Fruit fly (Drosophila melanogaster) whole organism: Measurements from ENCODE around the gene Apl.
"Not testable (repeated sequence)": the region's sequence is repeated elsewhere in the genome, so short reads cannot be mapped to it uniquely, and the experiment has no call there.

Experiments
- CG8478 ChIP-seq: fragments of >200 bp; optimal IDR thresholded peaks from 2 replicates; lab custom pipeline; 2018; ENCODE audit warnings: inconsistent platforms
- Dll ChIP-seq: fragments of >200 bp; optimal IDR thresholded peaks from 2 replicates; lab custom pipeline; 2017
- EcR ChIP-seq, 2 experiments: fragments of >200 bp; optimal IDR thresholded peaks; 2 replicates each; lab custom pipeline; 2017; ENCODE audit warnings: missing biosample characterization in 2 of 2, missing genetic modification characterization in 2 of 2, missing genetic modification reagents in 2 of 2
- pan ChIP-seq: fragments of >200 bp; optimal IDR thresholded peaks from 2 replicates; lab custom pipeline; 2017
- psq ChIP-seq: fragments of >200 bp; optimal IDR thresholded peaks from 2 replicates; lab custom pipeline; 2017
- usp ChIP-seq: fragments of >200 bp; optimal IDR thresholded peaks from 2 replicates; lab custom pipeline; 2017; ENCODE audit warnings: missing biosample characterization, missing genetic modification characterization, mixed read lengths

The Apl gene

dm6 chr3L:16573234-16573633, 21.7 kb upstream of the Apl start, which contains the start of gene Mipp1:
Mipp1 (minus strand) TSS chr3L:16573334.
- not testable (repeated sequence) for TF ChIP-seq EcR (GFP tag; optimal IDR thresholded peaks at IDR 0.05; lab: Kevin White, UChicago); CG8478 (lab: Kevin White, UChicago); Dll

- no peak for TF ChIP-seq psq (lab: Kevin White, UChicago)
- TF ChIP-seq pan: no peak
- TF ChIP-seq EcR (GFP tag; optimal IDR thresholded peaks at IDR 0.05; lab: Kevin White, UChicago): no peak
- no peak for TF ChIP-seq usp (GFP tag; lab: Kevin White, UChicago)
- no peak for TF ChIP-seq CG8478 (lab: Kevin White, UChicago)
Observed at dm6 chr3L:16574307-16574946, 20.6 kb upstream of the Apl start, which contains the start of gene mbf1. mbf1 (plus strand) TSS chr3L:16574436.

dm6 chr3L:16580049-16580448, 14.9 kb upstream of the Apl start, which contains the start of gene nxf2:
nxf2 (minus strand) TSS chr3L:16580306.
- TF ChIP-seq CG8478 (lab: Kevin White, UChicago): no peak
- no peak for TF ChIP-seq usp (GFP tag; lab: Kevin White, UChicago)
- TF ChIP-seq psq (lab: Kevin White, UChicago): no peak
- no peak for TF ChIP-seq EcR (GFP tag; optimal IDR thresholded peaks at IDR 0.05; lab: Kevin White, UChicago)
- TF ChIP-seq Dll: no peak
- no peak for TF ChIP-seq pan

- no peak for TF ChIP-seq Dll
- no peak for TF ChIP-seq EcR (GFP tag; optimal IDR thresholded peaks at IDR 0.05; lab: Kevin White, UChicago)
- no peak for TF ChIP-seq usp (GFP tag; lab: Kevin White, UChicago)
- TF ChIP-seq pan: no peak
- TF ChIP-seq CG8478 (lab: Kevin White, UChicago): no peak
- TF ChIP-seq psq (lab: Kevin White, UChicago): no peak
Observed at dm6 chr3L:16581201-16581705, 13.7 kb upstream of the Apl start, which contains the start of gene Smn. Smn (minus strand) TSS chr3L:16581547.

- TF ChIP-seq usp (GFP tag; lab: Kevin White, UChicago) (no peak), pan (no peak), psq (lab: Kevin White, UChicago) (no peak), EcR (GFP tag; optimal IDR thresholded peaks at IDR 0.05; lab: Kevin White, UChicago) (no peak), Dll (no peak), CG8478 (lab: Kevin White, UChicago) (no peak)
Observed at dm6 chr3L:16582678-16583315, 12.2 kb upstream of the Apl start, which contains the start of gene Rpn12. Rpn12 (plus strand) TSS chr3L:16583028.

- no peak for TF ChIP-seq usp (GFP tag; lab: Kevin White, UChicago)
- TF ChIP-seq psq (lab: Kevin White, UChicago): no peak
- no peak for TF ChIP-seq EcR (GFP tag; optimal IDR thresholded peaks at IDR 0.05; lab: Kevin White, UChicago)
- TF ChIP-seq Dll: no peak
- TF ChIP-seq CG8478 (lab: Kevin White, UChicago): no peak
Observed at dm6 chr3L:16584074-16584578, 10.9 kb upstream of the Apl start, which contains the start of gene UQCR-C2. UQCR-C2 (plus strand) TSS chr3L:16584124.

- TF ChIP-seq EcR (GFP tag; optimal IDR thresholded peaks at IDR 0.05; lab: Kevin White, UChicago): no peak
- TF ChIP-seq usp (GFP tag; lab: Kevin White, UChicago): no peak
- TF ChIP-seq psq (lab: Kevin White, UChicago): no peak
- TF ChIP-seq CG8478 (lab: Kevin White, UChicago): no peak
- no peak for TF ChIP-seq Dll
- TF ChIP-seq pan: no peak
Observed at dm6 chr3L:16586989-16587388, 8.0 kb upstream of the Apl start, which contains the start of the genes Syx8 and CG32163. Syx8 (minus strand) TSS chr3L:16587057. CG32163 (plus strand) TSS chr3L:16587157.

- no peak for TF ChIP-seq usp (GFP tag; lab: Kevin White, UChicago)
- TF ChIP-seq Dll: no peak
- TF ChIP-seq pan: no peak
- no peak for TF ChIP-seq CG8478 (lab: Kevin White, UChicago)
Observed at dm6 chr3L:16587994-16588622, 6.9 kb upstream of the Apl start.

dm6 chr3L:16590860-16591259, 4.1 kb upstream of the Apl start, which contains the start of gene tra:
tra (minus strand) TSS chr3L:16591050.
- no peak for TF ChIP-seq Dll
- TF ChIP-seq pan: no peak
- TF ChIP-seq CG8478 (lab: Kevin White, UChicago): no peak
- TF ChIP-seq psq (lab: Kevin White, UChicago): no peak
- TF ChIP-seq usp (GFP tag; lab: Kevin White, UChicago): no peak
- no peak for TF ChIP-seq EcR (GFP tag; optimal IDR thresholded peaks at IDR 0.05; lab: Kevin White, UChicago)

- TF ChIP-seq pan: no peak
- no peak for TF ChIP-seq CG8478 (lab: Kevin White, UChicago)
- no peak for TF ChIP-seq usp (GFP tag; lab: Kevin White, UChicago)
- no peak for TF ChIP-seq psq (lab: Kevin White, UChicago)
- no peak for TF ChIP-seq Dll
- no peak for TF ChIP-seq EcR (GFP tag; optimal IDR thresholded peaks at IDR 0.05; lab: Kevin White, UChicago)
Observed at dm6 chr3L:16602736-16603144, 7.8 kb downstream of the Apl start, which contains the start of gene Arts. Arts (plus strand) TSS chr3L:16602851.

- no peak for TF ChIP-seq CG8478 (lab: Kevin White, UChicago)
- TF ChIP-seq psq (lab: Kevin White, UChicago): no peak
Observed at dm6 chr3L:16609120-16609519, 14.1 kb downstream of the Apl start, which contains the start of gene CG4098. CG4098 (minus strand) TSS chr3L:16609347.
